Worm (Caenorhabditis elegans): ENCODE measurements around the gene nep-8.
"Not testable (repeated sequence)": the region's sequence is repeated elsewhere in the genome, so short reads cannot be mapped to it uniquely, and the experiment has no call there.

DNA sequence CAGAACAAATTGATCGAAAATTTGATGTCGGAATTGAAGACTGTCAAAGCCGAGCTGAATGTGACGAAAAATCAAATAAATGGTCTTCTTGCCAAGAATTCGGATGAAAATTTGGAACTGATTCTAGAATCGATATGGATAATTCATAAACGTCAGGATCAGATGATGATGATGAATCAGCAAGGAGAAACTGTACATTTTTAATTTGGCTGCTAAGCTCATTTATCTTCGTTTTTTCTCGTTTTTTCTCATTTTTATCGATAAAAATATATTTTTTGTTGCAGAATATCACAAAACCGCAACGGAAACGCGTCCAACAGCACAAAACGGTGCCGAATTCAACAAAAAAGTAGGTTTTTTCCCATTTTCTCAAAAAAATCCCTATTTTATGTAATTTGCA is 45.9 kb downstream of the nep-8 start, which contains the start of gene C16C8.14:
- TF ChIP-seq him-1, dao-5, W03F9.2 (tag; optimal IDR thresholded peaks at IDR 0.05): not testable (repeated sequence)

Measured in whole organism, L4/young adult.